Fruit fly (Drosophila melanogaster) whole organism, embryonic: ENCODE results near the gene Elp6.
A peak's percentile ranks its signal among the peaks of the same experiment; 100 is the strongest.

Experiments used
- Ada2b ChIP-seq: fragments of 200-800 bp; sonication (Bioruptor generic); IDR thresholded peaks from 2 replicates; pipeline ENCODE4 v1.3.6; 2022; ENCODE audit warnings: missing biosample characterization, missing genetic modification characterization
- Bdp1 ChIP-seq: fragments of 200-800 bp; sonication (Bioruptor generic); optimal IDR thresholded peaks from 3 replicates; lab custom pipeline; 2016; ENCODE audit warnings: missing biosample characterization, missing genetic modification characterization
- CG10654 ChIP-seq: fragments of 200-800 bp; sonication (Bioruptor generic); optimal IDR thresholded peaks from 2 replicates; lab custom pipeline; 2016; ENCODE audit warnings: missing biosample characterization, missing genetic modification characterization
- CG12104 ChIP-seq: fragments of 200-800 bp; sonication (Bioruptor generic); optimal IDR thresholded peaks from 3 replicates; lab custom pipeline; 2016; ENCODE audit warnings: missing biosample characterization, missing genetic modification characterization
- CG12391 ChIP-seq: fragments of 200-800 bp; sonication (Bioruptor generic); optimal IDR thresholded peaks from 3 replicates; lab custom pipeline; 2018; ENCODE audit warnings: missing biosample characterization, mild to moderate bottlenecking, missing genetic modification characterization, moderate library complexity
- CG13296 ChIP-seq: fragments of 200-800 bp; sonication (Bioruptor generic); optimal IDR thresholded peaks from 3 replicates; lab custom pipeline; 2018; ENCODE audit warnings: missing biosample characterization, mild to moderate bottlenecking, missing genetic modification characterization
- CG14014 ChIP-seq: fragments of 200-800 bp; sonication (Bioruptor generic); IDR thresholded peaks from 2 replicates; pipeline ENCODE4 v1.3.6; 2022; ENCODE audit warnings: missing biosample characterization, missing genetic modification characterization
- CG14050 ChIP-seq: fragments of 200-800 bp; sonication (Bioruptor generic); IDR thresholded peaks from 3 replicates; pipeline ENCODE4 v1.3.6; 2022; ENCODE audit warnings: missing biosample characterization, missing genetic modification characterization
- CG14860 ChIP-seq: fragments of 200-800 bp; sonication (Bioruptor generic); IDR thresholded peaks from 3 replicates; pipeline ENCODE4 v1.3.6; 2022; ENCODE audit warnings: missing biosample characterization, missing genetic modification characterization; ENCODE audit not compliant: partially characterized antibody
- CG16815 ChIP-seq: fragments of 200-800 bp; sonication (Bioruptor generic); optimal IDR thresholded peaks from 3 replicates; lab custom pipeline; 2017; ENCODE audit warnings: missing biosample characterization, mild to moderate bottlenecking, missing genetic modification characterization
- CG1792 ChIP-seq: fragments of 200-800 bp; sonication (Bioruptor generic); optimal IDR thresholded peaks from 2 replicates; lab custom pipeline; 2016; ENCODE audit warnings: missing biosample characterization, missing genetic modification characterization
- CG30403 ChIP-seq: fragments of 200-800 bp; sonication (Bioruptor generic); optimal IDR thresholded peaks from 3 replicates; lab custom pipeline; 2016; ENCODE audit warnings: missing biosample characterization, missing genetic modification characterization
- CG42726 ChIP-seq: fragments of 200-800 bp; sonication (Bioruptor generic); IDR thresholded peaks from 2 replicates; pipeline ENCODE4 v1.3.6; 2022; ENCODE audit warnings: missing biosample characterization, missing genetic modification characterization; ENCODE audit not compliant: partially characterized antibody
- CG4282 ChIP-seq: fragments of 200-800 bp; sonication (Bioruptor generic); optimal IDR thresholded peaks from 2 replicates; lab custom pipeline; 2016; ENCODE audit warnings: missing biosample characterization, missing genetic modification characterization
- CG6813 ChIP-seq: fragments of 200-800 bp; sonication (Bioruptor generic); optimal IDR thresholded peaks from 2 replicates; lab custom pipeline; 2017; ENCODE audit warnings: missing biosample characterization, missing genetic modification characterization, mild to moderate bottlenecking, moderate library complexity, missing genetic modification reagents
- CG7928 ChIP-seq: fragments of 200-800 bp; sonication (Bioruptor generic); optimal IDR thresholded peaks from 2 replicates; lab custom pipeline; 2017; ENCODE audit warnings: missing biosample characterization, mild to moderate bottlenecking, missing genetic modification characterization
- CG7987 ChIP-seq: fragments of 200-800 bp; sonication (Bioruptor generic); optimal IDR thresholded peaks from 2 replicates; lab custom pipeline; 2018; ENCODE audit warnings: missing biosample characterization, mild to moderate bottlenecking, missing genetic modification characterization, moderate library complexity
- Dip2 ChIP-seq: fragments of 200-800 bp; sonication (Bioruptor generic); IDR thresholded peaks from 2 replicates; pipeline ENCODE4 v1.3.6; 2022; ENCODE audit warnings: missing biosample characterization, missing genetic modification characterization
- Doc2 ChIP-seq: fragments of 200-800 bp; sonication (Bioruptor generic); IDR thresholded peaks from 2 replicates; pipeline ENCODE4 v1.3.6; 2022; ENCODE audit warnings: missing biosample characterization, missing genetic modification characterization
- Dp ChIP-seq: fragments of 200-800 bp; sonication (Bioruptor generic); optimal IDR thresholded peaks from 2 replicates; lab custom pipeline; 2018; ENCODE audit warnings: missing biosample characterization, mild to moderate bottlenecking, missing genetic modification characterization, moderate library complexity
- Gsc ChIP-seq: fragments of 200-800 bp; sonication (Bioruptor generic); IDR thresholded peaks from 2 replicates; pipeline ENCODE4 v1.3.6; 2022; ENCODE audit warnings: missing biosample characterization, missing genetic modification characterization
- H2.0 ChIP-seq: fragments of 200-800 bp; sonication (Bioruptor generic); IDR thresholded peaks from 2 replicates; pipeline ENCODE4 v1.3.6; 2022; ENCODE audit warnings: missing biosample characterization, missing genetic modification characterization
- Hr78 ChIP-seq, 2 experiments: fragments of 200-800 bp in 1 of 2; fragments of >200 bp in 1 of 2; sonication (Bioruptor generic) in 1 of 2; optimal IDR thresholded peaks; 2 replicates each; lab custom pipeline; 2017 to 2019; ENCODE audit warnings: missing biosample characterization in 2 of 2, missing genetic modification characterization in 2 of 2, mild to moderate bottlenecking in 1 of 2, moderate library complexity in 1 of 2
- NC2β ChIP-seq: fragments of 200-800 bp; sonication (Bioruptor generic); optimal IDR thresholded peaks from 2 replicates; lab custom pipeline; 2016; ENCODE audit warnings: missing biosample characterization, missing genetic modification characterization
- Rx ChIP-seq: fragments of 200-800 bp; sonication (Bioruptor generic); IDR thresholded peaks from 2 replicates; pipeline ENCODE4 v1.3.6; 2022; ENCODE audit warnings: missing biosample characterization, missing genetic modification characterization
- az2 ChIP-seq: fragments of 200-800 bp; sonication (Bioruptor generic); optimal IDR thresholded peaks from 3 replicates; lab custom pipeline; 2016; ENCODE audit warnings: missing biosample characterization, missing genetic modification characterization
- br ChIP-seq: fragments of >200 bp; optimal IDR thresholded peaks from 2 replicates; lab custom pipeline; 2017
- crc ChIP-seq: fragments of 200-800 bp; sonication (Bioruptor generic); optimal IDR thresholded peaks from 2 replicates; lab custom pipeline; 2016; ENCODE audit warnings: missing biosample characterization, missing genetic modification characterization
- dan ChIP-seq: fragments of 200-800 bp; sonication (Bioruptor generic); IDR thresholded peaks from 2 replicates; pipeline ENCODE4 v1.3.6; 2022; ENCODE audit warnings: missing biosample characterization, missing genetic modification characterization
- dm ChIP-seq: fragments of 200-800 bp; sonication (Bioruptor generic); optimal IDR thresholded peaks from 3 replicates; lab custom pipeline; 2016; ENCODE audit warnings: missing biosample characterization, missing genetic modification characterization
- eve ChIP-seq, 2 experiments: fragments of >200 bp; optimal IDR thresholded peaks; 2 replicates each; lab custom pipeline; 2017; ENCODE audit warnings: missing biosample characterization in 2 of 2, missing genetic modification characterization in 2 of 2
- ewg ChIP-seq: fragments of 200-800 bp; sonication (Bioruptor generic); optimal IDR thresholded peaks from 3 replicates; lab custom pipeline; 2017; ENCODE audit warnings: mild to moderate bottlenecking, missing biosample characterization, missing genetic modification reagents, missing genetic modification characterization
- fd3F ChIP-seq: fragments of 200-800 bp; sonication (Bioruptor generic); optimal IDR thresholded peaks from 2 replicates; lab custom pipeline; 2018; ENCODE audit warnings: missing biosample characterization, mild to moderate bottlenecking, missing genetic modification characterization, moderate library complexity
- gcm ChIP-seq: fragments of 200-800 bp; sonication (Bioruptor generic); optimal IDR thresholded peaks from 2 replicates; lab custom pipeline; 2019; ENCODE audit warnings: missing biosample characterization, mild to moderate bottlenecking, missing genetic modification characterization, moderate library complexity
- kay ChIP-seq: fragments of 200-800 bp; sonication (Bioruptor generic); optimal IDR thresholded peaks from 2 replicates; lab custom pipeline; 2016; ENCODE audit warnings: missing biosample characterization, missing genetic modification characterization
- ken ChIP-seq: fragments of 200-800 bp; sonication (Bioruptor generic); IDR thresholded peaks from 3 replicates; pipeline ENCODE4 v1.3.6; 2022; ENCODE audit warnings: missing biosample characterization, missing genetic modification characterization
- lab ChIP-seq: fragments of 200-800 bp; sonication (Bioruptor generic); optimal IDR thresholded peaks from 3 replicates; lab custom pipeline; 2017; ENCODE audit warnings: missing biosample characterization, missing genetic modification characterization, mild to moderate bottlenecking, moderate library complexity, missing genetic modification reagents
- lola ChIP-seq, 3 experiments: fragments of >200 bp in 2 of 3; fragments of 200-800 bp in 1 of 3; sonication (Bioruptor generic) in 1 of 3; optimal IDR thresholded peaks; 2 replicates each; lab custom pipeline; 2017 to 2019; ENCODE audit warnings: missing biosample characterization in 3 of 3, missing genetic modification characterization in 3 of 3, mild to moderate bottlenecking in 1 of 3, moderate library complexity in 1 of 3
- maf-S ChIP-seq: fragments of 200-800 bp; sonication (Bioruptor generic); optimal IDR thresholded peaks from 2 replicates; lab custom pipeline; 2016; ENCODE audit warnings: missing biosample characterization, missing genetic modification characterization
- phol ChIP-seq: fragments of 200-800 bp; sonication (Bioruptor generic); optimal IDR thresholded peaks from 3 replicates; lab custom pipeline; 2018; ENCODE audit warnings: missing biosample characterization, mild to moderate bottlenecking, missing genetic modification characterization, moderate library complexity
- pita ChIP-seq: fragments of 200-800 bp; sonication (Bioruptor generic); optimal IDR thresholded peaks from 2 replicates; lab custom pipeline; 2017; ENCODE audit warnings: missing biosample characterization, mild to moderate bottlenecking, missing genetic modification characterization
- pnt ChIP-seq: fragments of 200-800 bp; sonication (Bioruptor generic); optimal IDR thresholded peaks from 3 replicates; lab custom pipeline; 2016; ENCODE audit warnings: missing biosample characterization, missing genetic modification characterization
- pros ChIP-seq: fragments of 200-800 bp; sonication (Bioruptor generic); optimal IDR thresholded peaks from 3 replicates; lab custom pipeline; 2019; ENCODE audit warnings: missing biosample characterization, mild to moderate bottlenecking, missing genetic modification characterization, moderate library complexity
- salm ChIP-seq: fragments of 200-800 bp; sonication (Bioruptor generic); optimal IDR thresholded peaks from 2 replicates; lab custom pipeline; 2018; ENCODE audit warnings: missing biosample characterization, mild to moderate bottlenecking, missing genetic modification characterization
- sc ChIP-seq, 3 experiments: fragments of >200 bp in 2 of 3; fragments of 200-800 bp in 1 of 3; sonication (Bioruptor generic) in 1 of 3; optimal IDR thresholded peaks; 2 replicates in 2 of 3; 3 replicates in 1 of 3; lab custom pipeline; 2017; ENCODE audit warnings: mild to moderate bottlenecking in 1 of 3, missing biosample characterization in 1 of 3, missing genetic modification characterization in 1 of 3, missing genetic modification reagents in 1 of 3
- tin ChIP-seq: fragments of 200-800 bp; sonication (Bioruptor generic); optimal IDR thresholded peaks from 3 replicates; lab custom pipeline; 2016; ENCODE audit warnings: missing biosample characterization, missing genetic modification characterization
- tup ChIP-seq: fragments of 200-800 bp; sonication (Bioruptor generic); optimal IDR thresholded peaks from 2 replicates; lab custom pipeline; 2016; ENCODE audit warnings: missing biosample characterization, mild to moderate bottlenecking, missing genetic modification characterization, moderate library complexity
- zfh2 ChIP-seq: fragments of 200-800 bp; sonication (Bioruptor generic); optimal IDR thresholded peaks from 2 replicates; lab custom pipeline; 2016; ENCODE audit warnings: missing biosample characterization, missing genetic modification characterization

Gene Elp6

dm6 chr3R:13400902-13401721 is 34.4 kb upstream of the Elp6 start (continued):
- TF ChIP-seq CG4282 (GFP tag; lab: Kevin White, UChicago): peak; percentile 66
- peak; percentile 54 for TF ChIP-seq tup (GFP tag; lab: Kevin White, UChicago)
- TF ChIP-seq br (lab: Kevin White, UChicago): no peak
- peak; percentile 84 for TF ChIP-seq CG13296 (GFP tag; lab: Kevin White, UChicago)
- TF ChIP-seq salm (tag; lab: Kevin White, UChicago): peak; percentile 77
- TF ChIP-seq Rx: peak; percentile 81
- TF ChIP-seq Dip2 (GFP tag; lab: Robert Waterston, UW): no peak
- peak; percentile 79 for TF ChIP-seq Bdp1 (GFP tag; lab: Kevin White, UChicago)
- TF ChIP-seq CG7928: peak; percentile 42
- TF ChIP-seq CG42726 (GFP tag; lab: Robert Waterston, UW): no peak
- TF ChIP-seq CG14050 (GFP tag; lab: Robert Waterston, UW): peak; percentile 75
- peak; percentile 80 for TF ChIP-seq tin (GFP tag; lab: Kevin White, UChicago)
- TF ChIP-seq CG1792: peak; percentile 79
- TF ChIP-seq kay (GFP tag; lab: Kevin White, UChicago): peak; percentile 69
- peak; percentile 69 for TF ChIP-seq CG12104 (GFP tag; lab: Kevin White, UChicago)
- peak; percentile 33 for TF ChIP-seq pros (GFP tag; lab: Kevin White, UChicago)
- TF ChIP-seq sc (optimal IDR thresholded peaks at IDR 0.05; lab: Kevin White, UChicago): no peak
- TF ChIP-seq sc (GFP tag; optimal IDR thresholded peaks at IDR 0.05; lab: Kevin White, UChicago): peak; percentile 90
- peak; percentile 86 for TF ChIP-seq zfh2 (GFP tag; lab: Kevin White, UChicago)
- TF ChIP-seq crc (GFP tag; lab: Kevin White, UChicago): peak; percentile 76
- no peak for TF ChIP-seq Dp (GFP tag; lab: Kevin White, UChicago)
- peak; percentile 49 for TF ChIP-seq Gsc (GFP tag; lab: Robert Waterston, UW)
- TF ChIP-seq gcm (GFP tag; lab: Kevin White, UChicago): peak; percentile 90
- TF ChIP-seq CG14860 (GFP tag; lab: Robert Waterston, UW): no peak
- peak; percentile 84 for TF ChIP-seq ewg (GFP tag; lab: Kevin White, UChicago)
- TF ChIP-seq Hr78 (GFP tag; optimal IDR thresholded peaks at IDR 0.05; lab: Kevin White, UChicago): peak in 1 of 2 experiments; percentile 73
- TF ChIP-seq Ada2b: peak; percentile 75
- no peak; the same call in 2 of the 3 replicates for TF ChIP-seq ken (GFP tag; lab: Robert Waterston, UW)
- peak; percentile 84 for TF ChIP-seq maf-S (GFP tag; lab: Kevin White, UChicago)
- TF ChIP-seq az2 (GFP tag; lab: Kevin White, UChicago): peak; percentile 90
- TF ChIP-seq CG7987 (GFP tag; lab: Kevin White, UChicago): peak; percentile 63
- peak; percentile 87 for TF ChIP-seq CG16815 (GFP tag; lab: Kevin White, UChicago)
- TF ChIP-seq pnt (GFP tag; lab: Kevin White, UChicago): peak; percentile 89
- TF ChIP-seq pita (GFP tag; lab: Kevin White, UChicago): no peak
- peak; percentile 88 for TF ChIP-seq lab (GFP tag; lab: Kevin White, UChicago)
- TF ChIP-seq dm (GFP tag; lab: Kevin White, UChicago): peak; percentile 71
- TF ChIP-seq phol (tag; lab: Kevin White, UChicago): peak; percentile 92
- peak in 1 of 3 experiments; percentile 94 for TF ChIP-seq lola (GFP tag; optimal IDR thresholded peaks at IDR 0.05; lab: Kevin White, UChicago)
- TF ChIP-seq eve (GFP tag; optimal IDR thresholded peaks at IDR 0.05; lab: Kevin White, UChicago): peak in 1 of 2 experiments; percentile 97
- TF ChIP-seq CG30403 (GFP tag; lab: Kevin White, UChicago): peak; percentile 95
- TF ChIP-seq Doc2 (GFP tag; lab: Robert Waterston, UW): no peak
- TF ChIP-seq dan: peak; percentile 65; the same call in 1 of the 2 replicates
- TF ChIP-seq H2.0 (GFP tag; lab: Robert Waterston, UW): peak; percentile 79
- TF ChIP-seq CG14014 (GFP tag; lab: Robert Waterston, UW): peak; percentile 74; the same call in 1 of the 2 replicates
- TF ChIP-seq NC2β (GFP tag; lab: Kevin White, UChicago): peak; percentile 77
- peak; percentile 85 for TF ChIP-seq CG10654 (GFP tag; lab: Kevin White, UChicago)
- peak; percentile 73 for TF ChIP-seq CG6813 (GFP tag; lab: Kevin White, UChicago)
- TF ChIP-seq fd3F (GFP tag; lab: Kevin White, UChicago): peak; percentile 80
- peak; percentile 95 for TF ChIP-seq CG12391 (tag; lab: Kevin White, UChicago)
